Fruit fly (Drosophila melanogaster) whole organism, embryonic: ENCODE data around the gene CG43998.

Experiments used
- Adf1 ChIP-seq: fragments of 200-800 bp; sonication (Bioruptor generic); IDR thresholded peaks from 2 replicates; pipeline ENCODE4 v1.3.6; 2022; ENCODE audit warnings: missing biosample characterization, missing genetic modification characterization
- Blimp-1 ChIP-seq: fragments of 200-800 bp; sonication (Bioruptor generic); optimal IDR thresholded peaks from 3 replicates; lab custom pipeline; 2018; ENCODE audit warnings: missing biosample characterization, missing genetic modification characterization, mild to moderate bottlenecking, moderate library complexity, missing genetic modification reagents
- CG11456 ChIP-seq: fragments of 200-800 bp; sonication (Bioruptor generic); IDR thresholded peaks from 3 replicates; pipeline ENCODE4 v1.3.6; 2022; ENCODE audit warnings: missing biosample characterization, missing genetic modification characterization
- CG11504 ChIP-seq: fragments of 200-800 bp; sonication (Bioruptor generic); optimal IDR thresholded peaks from 3 replicates; lab custom pipeline; 2019; ENCODE audit warnings: missing biosample characterization, mild to moderate bottlenecking, missing genetic modification characterization, moderate library complexity
- CG11696 ChIP-seq: fragments of 200-800 bp; sonication (Bioruptor generic); IDR thresholded peaks from 2 replicates; pipeline ENCODE4 v1.3.6; 2022; ENCODE audit warnings: missing biosample characterization, missing genetic modification characterization
- CG11723 ChIP-seq: fragments of 200-800 bp; sonication (Bioruptor generic); optimal IDR thresholded peaks from 2 replicates; lab custom pipeline; 2017; ENCODE audit warnings: missing biosample characterization, mild to moderate bottlenecking, missing genetic modification characterization
- CG12769 ChIP-seq: fragments of 200-800 bp; sonication (Bioruptor generic); optimal IDR thresholded peaks from 2 replicates; lab custom pipeline; 2019; ENCODE audit warnings: missing biosample characterization, mild to moderate bottlenecking, missing genetic modification characterization, moderate library complexity
- CG13296 ChIP-seq: fragments of 200-800 bp; sonication (Bioruptor generic); optimal IDR thresholded peaks from 3 replicates; lab custom pipeline; 2018; ENCODE audit warnings: missing biosample characterization, mild to moderate bottlenecking, missing genetic modification characterization
- CG13424 ChIP-seq: fragments of 200-800 bp; sonication (Bioruptor generic); optimal IDR thresholded peaks from 2 replicates; lab custom pipeline; 2019; ENCODE audit warnings: missing biosample characterization, mild to moderate bottlenecking, missing genetic modification characterization, moderate library complexity
- CG13624 ChIP-seq: fragments of 200-800 bp; sonication (Bioruptor generic); optimal IDR thresholded peaks from 2 replicates; lab custom pipeline; 2016; ENCODE audit warnings: missing biosample characterization, missing genetic modification characterization
- CG16863 ChIP-seq: fragments of 200-800 bp; sonication (Bioruptor generic); optimal IDR thresholded peaks from 3 replicates; lab custom pipeline; 2016; ENCODE audit warnings: missing biosample characterization, missing genetic modification characterization
- CG2875 ChIP-seq: fragments of 200-800 bp; sonication (Bioruptor generic); optimal IDR thresholded peaks from 2 replicates; lab custom pipeline; 2017; ENCODE audit warnings: missing biosample characterization, mild to moderate bottlenecking, missing genetic modification characterization, missing genetic modification reagents
- CG31224 ChIP-seq: fragments of 200-800 bp; sonication (Bioruptor generic); IDR thresholded peaks from 2 replicates; pipeline ENCODE4 v1.3.6; 2022; ENCODE audit warnings: missing biosample characterization, missing genetic modification characterization
- CG4404 ChIP-seq: fragments of 200-800 bp; sonication (Bioruptor generic); IDR thresholded peaks from 2 replicates; pipeline ENCODE4 v1.3.6; 2022; ENCODE audit warnings: missing biosample characterization, missing genetic modification characterization
- CG6272 ChIP-seq: fragments of 200-800 bp; sonication (Bioruptor generic); IDR thresholded peaks from 2 replicates; pipeline ENCODE4 v1.3.6; 2022; ENCODE audit warnings: missing biosample characterization, missing genetic modification characterization
- CG6791 ChIP-seq: fragments of 200-800 bp; sonication (Bioruptor generic); IDR thresholded peaks from 3 replicates; pipeline ENCODE4 v1.3.6; 2022; ENCODE audit warnings: missing biosample characterization, missing genetic modification characterization; ENCODE audit not compliant: partially characterized antibody
- CG7556 ChIP-seq: fragments of 200-800 bp; sonication (Bioruptor generic); optimal IDR thresholded peaks from 2 replicates; lab custom pipeline; 2017; ENCODE audit warnings: missing biosample characterization, mild to moderate bottlenecking, missing genetic modification characterization
- CHES-1-like ChIP-seq: fragments of 200-800 bp; sonication (Bioruptor generic); optimal IDR thresholded peaks from 2 replicates; lab custom pipeline; 2016; ENCODE audit warnings: missing biosample characterization, missing genetic modification characterization
- CoRest ChIP-seq: fragments of 200-800 bp; sonication (Bioruptor generic); optimal IDR thresholded peaks from 3 replicates; lab custom pipeline; 2018; ENCODE audit warnings: missing biosample characterization, mild to moderate bottlenecking, missing genetic modification characterization, moderate library complexity
- CrebB ChIP-seq: fragments of 200-800 bp; sonication (Bioruptor generic); optimal IDR thresholded peaks from 3 replicates; lab custom pipeline; 2018; ENCODE audit warnings: missing biosample characterization, mild to moderate bottlenecking, missing genetic modification characterization
- Dll ChIP-seq: fragments of 200-800 bp; sonication (Bioruptor generic); IDR thresholded peaks from 4 replicates; pipeline ENCODE4 v1.3.6; 2022; ENCODE audit warnings: missing biosample characterization, missing genetic modification characterization; ENCODE audit not compliant: partially characterized antibody
- GATAe ChIP-seq: fragments of 200-800 bp; sonication (Bioruptor generic); conservative IDR thresholded peaks from 2 replicates; pipeline ENCODE4 v1.3.6; 2022; ENCODE audit warnings: missing biosample characterization, missing genetic modification characterization
- Hey ChIP-seq: fragments of 200-800 bp; sonication (Bioruptor generic); optimal IDR thresholded peaks from 3 replicates; lab custom pipeline; 2018; ENCODE audit warnings: missing biosample characterization, mild to moderate bottlenecking, missing genetic modification characterization
- Hr3 ChIP-seq: fragments of 200-800 bp; sonication (Bioruptor generic); optimal IDR thresholded peaks from 3 replicates; lab custom pipeline; 2016; ENCODE audit warnings: missing biosample characterization, missing genetic modification characterization
- MESR4 ChIP-seq: fragments of 200-800 bp; sonication (Bioruptor generic); optimal IDR thresholded peaks from 2 replicates; lab custom pipeline; 2018; ENCODE audit warnings: missing biosample characterization, mild to moderate bottlenecking, missing genetic modification characterization, moderate library complexity
- Myb ChIP-seq: fragments of 200-800 bp; sonication (Bioruptor generic); optimal IDR thresholded peaks from 2 replicates; lab custom pipeline; 2016; ENCODE audit warnings: missing biosample characterization, missing genetic modification characterization
- Opbp ChIP-seq: fragments of 200-800 bp; sonication (Bioruptor generic); IDR thresholded peaks from 3 replicates; pipeline ENCODE4 v1.3.6; 2022; ENCODE audit warnings: missing biosample characterization, missing genetic modification characterization; ENCODE audit not compliant: partially characterized antibody
- Ptx1 ChIP-seq: fragments of 200-800 bp; sonication (Bioruptor generic); IDR thresholded peaks from 2 replicates; pipeline ENCODE4 v1.3.6; 2022; ENCODE audit warnings: missing biosample characterization, missing genetic modification characterization
- ac ChIP-seq: fragments of 200-800 bp; sonication (Bioruptor generic); optimal IDR thresholded peaks from 3 replicates; lab custom pipeline; 2017; ENCODE audit warnings: missing biosample characterization, mild to moderate bottlenecking, missing genetic modification characterization
- al ChIP-seq: fragments of 200-800 bp; sonication (Bioruptor generic); IDR thresholded peaks from 2 replicates; pipeline ENCODE4 v1.3.6; 2022; ENCODE audit warnings: missing biosample characterization, missing genetic modification characterization
- bbx ChIP-seq: fragments of 200-800 bp; sonication (Bioruptor generic); IDR thresholded peaks from 2 replicates; pipeline ENCODE4 v1.3.6; 2022; ENCODE audit warnings: missing biosample characterization, missing genetic modification characterization; ENCODE audit not compliant: partially characterized antibody
- cas ChIP-seq: fragments of 200-800 bp; sonication (Bioruptor generic); IDR thresholded peaks from 2 replicates; pipeline ENCODE4 v1.3.6; 2022; ENCODE audit warnings: missing biosample characterization, missing genetic modification characterization
- fu2 ChIP-seq: fragments of 200-800 bp; sonication (Bioruptor generic); optimal IDR thresholded peaks from 2 replicates; lab custom pipeline; 2016; ENCODE audit warnings: missing biosample characterization, missing genetic modification characterization
- h ChIP-seq: fragments of >200 bp; optimal IDR thresholded peaks from 2 replicates; lab custom pipeline; 2017
- knrl ChIP-seq: fragments of 200-800 bp; sonication (Bioruptor generic); IDR thresholded peaks from 3 replicates; pipeline ENCODE4 v1.3.6; 2022; ENCODE audit warnings: missing biosample characterization, missing genetic modification characterization; ENCODE audit not compliant: partially characterized antibody
- nerfin-1 ChIP-seq: fragments of 200-800 bp; sonication (Bioruptor generic); optimal IDR thresholded peaks from 3 replicates; lab custom pipeline; 2019; ENCODE audit warnings: missing biosample characterization, mild to moderate bottlenecking, missing genetic modification characterization, moderate library complexity
- odd ChIP-seq: fragments of 200-800 bp; sonication (Bioruptor generic); optimal IDR thresholded peaks from 2 replicates; lab custom pipeline; 2017; ENCODE audit warnings: missing biosample characterization, mild to moderate bottlenecking, missing genetic modification characterization
- p53 ChIP-seq: fragments of 200-800 bp; sonication (Bioruptor generic); optimal IDR thresholded peaks from 2 replicates; lab custom pipeline; 2016; ENCODE audit warnings: missing biosample characterization, missing genetic modification characterization
- peb ChIP-seq: fragments of 200-800 bp; sonication (Bioruptor generic); IDR thresholded peaks from 2 replicates; pipeline ENCODE4 v1.3.6; 2022; ENCODE audit warnings: missing biosample characterization, missing genetic modification characterization
- pfk ChIP-seq: fragments of 200-800 bp; sonication (Bioruptor generic); optimal IDR thresholded peaks from 2 replicates; lab custom pipeline; 2018; ENCODE audit warnings: missing biosample characterization, mild to moderate bottlenecking, missing genetic modification characterization, moderate library complexity
- pzg ChIP-seq: fragments of 200-800 bp; sonication (Bioruptor generic); optimal IDR thresholded peaks from 3 replicates; lab custom pipeline; 2018; ENCODE audit warnings: missing biosample characterization, mild to moderate bottlenecking, missing genetic modification characterization, moderate library complexity
- repo ChIP-seq: fragments of 200-800 bp; sonication (Bioruptor generic); optimal IDR thresholded peaks from 2 replicates; lab custom pipeline; 2016; ENCODE audit warnings: missing biosample characterization, missing genetic modification characterization
- run ChIP-seq: fragments of 200-800 bp; sonication (Bioruptor generic); optimal IDR thresholded peaks from 3 replicates; lab custom pipeline; 2018; ENCODE audit warnings: missing biosample characterization, mild to moderate bottlenecking, missing genetic modification characterization
- salm ChIP-seq: fragments of 200-800 bp; sonication (Bioruptor generic); optimal IDR thresholded peaks from 2 replicates; lab custom pipeline; 2018; ENCODE audit warnings: missing biosample characterization, mild to moderate bottlenecking, missing genetic modification characterization
- sens ChIP-seq: fragments of 200-800 bp; sonication (Bioruptor generic); peaks from one replicate; lab custom pipeline; 2016; ENCODE audit warnings: missing biosample characterization, missing genetic modification characterization
- sim ChIP-seq: fragments of 200-800 bp; sonication (Bioruptor generic); IDR thresholded peaks from 2 replicates; pipeline ENCODE4 v1.3.6; 2022; ENCODE audit warnings: missing biosample characterization, missing genetic modification characterization
- tio ChIP-seq: fragments of 200-800 bp; sonication (Bioruptor generic); optimal IDR thresholded peaks from 2 replicates; lab custom pipeline; 2017; ENCODE audit warnings: missing biosample characterization, missing genetic modification characterization, inconsistent platforms
- tup ChIP-seq: fragments of 200-800 bp; sonication (Bioruptor generic); optimal IDR thresholded peaks from 2 replicates; lab custom pipeline; 2016; ENCODE audit warnings: missing biosample characterization, mild to moderate bottlenecking, missing genetic modification characterization, moderate library complexity
- unc-4 ChIP-seq: fragments of 200-800 bp; sonication (Bioruptor generic); IDR thresholded peaks from 2 replicates; pipeline ENCODE4 v1.3.6; 2022; ENCODE audit warnings: missing biosample characterization, missing genetic modification characterization; ENCODE audit not compliant: partially characterized antibody
- wdn ChIP-seq: fragments of 200-800 bp; sonication (Bioruptor generic); IDR thresholded peaks from 2 replicates; pipeline ENCODE4 v1.3.6; 2022; ENCODE audit warnings: missing biosample characterization, missing genetic modification characterization
- zen2 ChIP-seq: fragments of 200-800 bp; sonication (Bioruptor generic); IDR thresholded peaks from 3 replicates; pipeline ENCODE4 v1.3.6; 2022; ENCODE audit warnings: missing biosample characterization, missing genetic modification characterization; ENCODE audit not compliant: partially characterized antibody

Gene CG43998

DNA sequence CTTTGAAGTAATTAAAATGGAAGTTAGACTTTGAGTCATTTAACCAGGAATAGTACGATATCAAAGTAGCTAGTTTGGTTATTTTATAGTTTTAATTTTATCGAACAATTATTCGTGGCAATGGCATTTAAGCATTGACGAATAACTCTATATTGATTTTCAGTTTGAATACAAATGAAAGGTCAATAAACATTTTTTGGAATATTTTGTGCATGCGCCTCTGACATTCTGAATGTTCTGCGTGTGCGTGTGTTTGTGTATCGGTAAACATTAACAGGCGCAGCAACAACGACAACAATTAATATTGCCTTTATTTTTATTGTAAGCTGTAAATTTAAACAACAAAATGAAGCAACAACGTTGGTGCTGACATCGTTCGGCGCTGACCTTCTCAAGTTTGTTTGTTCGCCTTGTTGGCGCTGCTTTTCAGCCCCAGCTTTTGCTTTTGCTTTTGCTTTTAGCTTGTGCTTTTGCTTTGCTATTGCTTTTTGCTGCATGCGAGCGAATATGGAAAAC, 19.4 kb downstream of the CG43998 start (continued):
- no peak for TF ChIP-seq Hr3 (GFP tag; lab: Kevin White, UChicago)
- peak; percentile 47 for TF ChIP-seq Blimp-1 (GFP tag; lab: Kevin White, UChicago)
- TF ChIP-seq CG11504 (tag; lab: Kevin White, UChicago) = peak; percentile 44
- peak; percentile 33 for TF ChIP-seq run (tag; lab: Kevin White, UChicago)
- TF ChIP-seq zen2 (GFP tag; lab: Robert Waterston, UW) = no peak
- TF ChIP-seq CoRest (tag; lab: Kevin White, UChicago) = peak; percentile 41
- TF ChIP-seq CG2875 (GFP tag; lab: Kevin White, UChicago) = no peak
- TF ChIP-seq CG13424 (tag; lab: Kevin White, UChicago) = peak; percentile 57
- TF ChIP-seq wdn (GFP tag; lab: Robert Waterston, UW) = no peak
- TF ChIP-seq CrebB = peak; percentile 66
- TF ChIP-seq CG7556 = peak; percentile 50
- TF ChIP-seq tup (GFP tag; lab: Kevin White, UChicago) = no peak
- peak; percentile 9 for TF ChIP-seq CHES-1-like (GFP tag; lab: Kevin White, UChicago)
- no peak for TF ChIP-seq knrl (GFP tag; lab: Robert Waterston, UW)
- TF ChIP-seq CG12769 = peak; percentile 58
- TF ChIP-seq Opbp (GFP tag; lab: Robert Waterston, UW) = no peak
- TF ChIP-seq pzg (GFP tag; lab: Kevin White, UChicago) = no peak
- TF ChIP-seq nerfin-1 (tag; lab: Kevin White, UChicago) = no peak
- TF ChIP-seq p53 = no peak
- TF ChIP-seq CG6791 (GFP tag; lab: Robert Waterston, UW) = no peak
- no peak for TF ChIP-seq h
- TF ChIP-seq repo = no peak
- TF ChIP-seq sim (GFP tag; lab: Robert Waterston, UW) = no peak
- TF ChIP-seq unc-4 (GFP tag; lab: Robert Waterston, UW) = no peak
- TF ChIP-seq Myb (GFP tag; lab: Kevin White, UChicago) = no peak
- TF ChIP-seq fu2 (GFP tag; lab: Kevin White, UChicago) = no peak
- no peak for TF ChIP-seq ac
- no peak for TF ChIP-seq CG11456 (GFP tag; lab: Robert Waterston, UW)
- TF ChIP-seq peb = no peak
- peak; percentile 57 for TF ChIP-seq salm
- 0 out of 2 replicates have a peak, but pooled peaks have one; percentile 15 for TF ChIP-seq Ptx1 (GFP tag; lab: Robert Waterston, UW)
- no peak for TF ChIP-seq cas
- peak; percentile 72 for TF ChIP-seq odd (GFP tag; lab: Kevin White, UChicago)
- peak; percentile 83 for TF ChIP-seq CG13296 (GFP tag; lab: Kevin White, UChicago)
- TF ChIP-seq Dll (GFP tag; lab: Robert Waterston, UW) = no peak
- TF ChIP-seq tio = no peak
- TF ChIP-seq Hey = no peak
- TF ChIP-seq CG13624 = no peak
- no peak for TF ChIP-seq pfk (GFP tag; lab: Kevin White, UChicago)
- TF ChIP-seq CG6272 = no peak
- no peak for TF ChIP-seq al (GFP tag; lab: Robert Waterston, UW)
- no peak for TF ChIP-seq CG4404
- no peak for TF ChIP-seq CG31224 (GFP tag; lab: Robert Waterston, UW)
- no peak for TF ChIP-seq bbx (GFP tag; lab: Robert Waterston, UW)
- no peak for TF ChIP-seq CG11696 (GFP tag; lab: Robert Waterston, UW)
- no peak for TF ChIP-seq GATAe (GFP tag; lab: Robert Waterston, UW)
- TF ChIP-seq CG16863 (GFP tag; lab: Kevin White, UChicago) = peak; percentile 24
- TF ChIP-seq Adf1 (GFP tag; lab: Robert Waterston, UW) = peak; percentile 13
- TF ChIP-seq sens = peak; percentile 83
- TF ChIP-seq CG11723 (GFP tag; lab: Kevin White, UChicago) = peak; percentile 39
- no peak for TF ChIP-seq MESR4
